Fruit fly (Drosophila melanogaster) whole organism, embryonic: ENCODE results near the gene cdi.
A peak's percentile ranks its signal among the peaks of the same experiment; 100 is the strongest.

ENCODE experiments used
- BtbVII ChIP-seq: fragments of 200-800 bp; sonication (Bioruptor generic); optimal IDR thresholded peaks from 3 replicates; lab custom pipeline; 2017; ENCODE audit warnings: missing biosample characterization, mild to moderate bottlenecking, missing genetic modification characterization
- CG10366 ChIP-seq: fragments of 200-800 bp; sonication (Bioruptor generic); IDR thresholded peaks from 2 replicates; pipeline ENCODE4 v1.3.6; 2022; ENCODE audit warnings: missing biosample characterization, missing genetic modification characterization
- CG10462 ChIP-seq: fragments of 200-800 bp; sonication (Bioruptor generic); optimal IDR thresholded peaks from 2 replicates; lab custom pipeline; 2016; ENCODE audit warnings: missing biosample characterization, missing genetic modification characterization
- CG12219 ChIP-seq: fragments of 200-800 bp; sonication (Bioruptor generic); optimal IDR thresholded peaks from 3 replicates; lab custom pipeline; 2018; ENCODE audit warnings: missing biosample characterization, mild to moderate bottlenecking, missing genetic modification characterization
- CG13123 ChIP-seq: fragments of 200-800 bp; sonication (Bioruptor generic); optimal IDR thresholded peaks from 2 replicates; lab custom pipeline; 2016; ENCODE audit warnings: missing biosample characterization, missing genetic modification characterization
- CG15269 ChIP-seq: fragments of 200-800 bp; sonication (Bioruptor generic); optimal IDR thresholded peaks from 2 replicates; lab custom pipeline; 2018; ENCODE audit warnings: missing biosample characterization, mild to moderate bottlenecking, missing genetic modification characterization, moderate library complexity
- CG15514 ChIP-seq: fragments of 200-800 bp; sonication (Bioruptor generic); optimal IDR thresholded peaks from 3 replicates; lab custom pipeline; 2017; ENCODE audit warnings: missing biosample characterization, missing genetic modification characterization, mild to moderate bottlenecking, moderate library complexity, missing genetic modification reagents
- CG16813 ChIP-seq: fragments of 200-800 bp; sonication (Bioruptor generic); IDR thresholded peaks from 3 replicates; pipeline ENCODE4 v1.3.6; 2022; ENCODE audit warnings: missing biosample characterization, missing genetic modification characterization; ENCODE audit not compliant: partially characterized antibody
- CG17612 ChIP-seq: fragments of 200-800 bp; sonication (Bioruptor generic); IDR thresholded peaks from 2 replicates; pipeline ENCODE4 v1.3.6; 2022; ENCODE audit warnings: missing biosample characterization, missing genetic modification characterization
- CG17829 ChIP-seq: fragments of 200-800 bp; optimal IDR thresholded peaks from 2 replicates; lab custom pipeline; 2019; ENCODE audit warnings: missing biosample characterization, mild to moderate bottlenecking, missing genetic modification characterization, moderate library complexity
- CG17912 ChIP-seq: fragments of 200-800 bp; sonication (Bioruptor generic); optimal IDR thresholded peaks from 2 replicates; lab custom pipeline; 2018; ENCODE audit warnings: missing biosample characterization, mild to moderate bottlenecking, missing genetic modification characterization
- CG2712 ChIP-seq: fragments of 200-800 bp; optimal IDR thresholded peaks from 3 replicates; lab custom pipeline; 2019; ENCODE audit warnings: missing biosample characterization, mild to moderate bottlenecking, missing genetic modification characterization, moderate library complexity
- CG3995 ChIP-seq: fragments of 200-800 bp; sonication (Bioruptor generic); optimal IDR thresholded peaks from 3 replicates; lab custom pipeline; 2016; ENCODE audit warnings: missing biosample characterization, missing genetic modification characterization
- CG7556 ChIP-seq: fragments of 200-800 bp; sonication (Bioruptor generic); optimal IDR thresholded peaks from 2 replicates; lab custom pipeline; 2017; ENCODE audit warnings: missing biosample characterization, mild to moderate bottlenecking, missing genetic modification characterization
- CG7987 ChIP-seq: fragments of 200-800 bp; sonication (Bioruptor generic); optimal IDR thresholded peaks from 2 replicates; lab custom pipeline; 2018; ENCODE audit warnings: missing biosample characterization, mild to moderate bottlenecking, missing genetic modification characterization, moderate library complexity
- CG8388 ChIP-seq: fragments of 200-800 bp; sonication (Bioruptor generic); optimal IDR thresholded peaks from 2 replicates; lab custom pipeline; 2019; ENCODE audit warnings: missing biosample characterization, mild to moderate bottlenecking, missing genetic modification characterization, moderate library complexity
- CG8944 ChIP-seq: fragments of 200-800 bp; sonication (Bioruptor generic); optimal IDR thresholded peaks from 3 replicates; lab custom pipeline; 2016; ENCODE audit warnings: missing biosample characterization, missing genetic modification characterization
- CG9609 ChIP-seq: fragments of 200-800 bp; sonication (Bioruptor generic); optimal IDR thresholded peaks from 3 replicates; lab custom pipeline; 2016; ENCODE audit warnings: missing biosample characterization, missing genetic modification characterization
- CHES-1-like ChIP-seq: fragments of 200-800 bp; sonication (Bioruptor generic); optimal IDR thresholded peaks from 2 replicates; lab custom pipeline; 2016; ENCODE audit warnings: missing biosample characterization, missing genetic modification characterization
- Fer2 ChIP-seq: fragments of 200-800 bp; sonication (Bioruptor generic); optimal IDR thresholded peaks from 2 replicates; lab custom pipeline; 2018; ENCODE audit warnings: missing biosample characterization, mild to moderate bottlenecking, missing genetic modification characterization, moderate library complexity
- H2.0 ChIP-seq: fragments of 200-800 bp; sonication (Bioruptor generic); IDR thresholded peaks from 2 replicates; pipeline ENCODE4 v1.3.6; 2022; ENCODE audit warnings: missing biosample characterization, missing genetic modification characterization
- HHEX ChIP-seq: fragments of 200-800 bp; sonication (Bioruptor generic); optimal IDR thresholded peaks from 3 replicates; lab custom pipeline; 2017; ENCODE audit warnings: missing biosample characterization, mild to moderate bottlenecking, missing genetic modification characterization, missing genetic modification reagents
- Hmx ChIP-seq: fragments of 200-800 bp; sonication (Bioruptor generic); optimal IDR thresholded peaks from 2 replicates; lab custom pipeline; 2016; ENCODE audit warnings: missing biosample characterization, missing genetic modification characterization
- Meics ChIP-seq: fragments of 200-800 bp; sonication (Bioruptor generic); optimal IDR thresholded peaks from 2 replicates; lab custom pipeline; 2017; ENCODE audit warnings: missing biosample characterization, mild to moderate bottlenecking, missing genetic modification characterization
- Mrtf ChIP-seq: fragments of 200-800 bp; sonication (Bioruptor generic); IDR thresholded peaks from 3 replicates; pipeline ENCODE4 v1.3.6; 2022; ENCODE audit warnings: missing biosample characterization, missing genetic modification characterization
- NFAT ChIP-seq: fragments of 200-800 bp; sonication (Bioruptor generic); IDR thresholded peaks from 2 replicates; pipeline ENCODE4 v1.3.6; 2022; ENCODE audit warnings: missing biosample characterization, missing genetic modification characterization
- Nf-YA ChIP-seq: fragments of 200-800 bp; sonication (Bioruptor generic); IDR thresholded peaks from 2 replicates; pipeline ENCODE4 v1.3.6; 2022; ENCODE audit warnings: missing biosample characterization, missing genetic modification characterization
- Opbp ChIP-seq: fragments of 200-800 bp; sonication (Bioruptor generic); IDR thresholded peaks from 3 replicates; pipeline ENCODE4 v1.3.6; 2022; ENCODE audit warnings: missing biosample characterization, missing genetic modification characterization; ENCODE audit not compliant: partially characterized antibody
- Rx ChIP-seq: fragments of 200-800 bp; sonication (Bioruptor generic); IDR thresholded peaks from 2 replicates; pipeline ENCODE4 v1.3.6; 2022; ENCODE audit warnings: missing biosample characterization, missing genetic modification characterization
- Six4 ChIP-seq: fragments of 200-800 bp; sonication (Bioruptor generic); optimal IDR thresholded peaks from 2 replicates; lab custom pipeline; 2016; ENCODE audit warnings: missing biosample characterization, missing genetic modification characterization
- Xbp1 ChIP-seq: fragments of 200-800 bp; sonication (Bioruptor generic); optimal IDR thresholded peaks from 3 replicates; lab custom pipeline; 2016; ENCODE audit warnings: missing biosample characterization, mild to moderate bottlenecking, missing genetic modification characterization
- ab ChIP-seq: fragments of 200-800 bp; sonication (Bioruptor generic); optimal IDR thresholded peaks from 2 replicates; lab custom pipeline; 2016; ENCODE audit warnings: missing biosample characterization, missing genetic modification characterization
- ara ChIP-seq: fragments of 200-800 bp; sonication (Bioruptor generic); IDR thresholded peaks from 2 replicates; pipeline ENCODE4 v1.3.6; 2022; ENCODE audit warnings: missing biosample characterization, missing genetic modification characterization
- emc ChIP-seq: fragments of 200-800 bp; sonication (Bioruptor generic); optimal IDR thresholded peaks from 2 replicates; lab custom pipeline; 2016; ENCODE audit warnings: missing biosample characterization, missing genetic modification characterization
- en ChIP-seq: fragments of 200-800 bp; sonication (Bioruptor generic); optimal IDR thresholded peaks from 2 replicates; lab custom pipeline; 2016; ENCODE audit warnings: missing biosample characterization, missing genetic modification characterization
- fd102C ChIP-seq: fragments of 200-800 bp; sonication (Bioruptor generic); optimal IDR thresholded peaks from 2 replicates; lab custom pipeline; 2018; ENCODE audit warnings: missing biosample characterization, mild to moderate bottlenecking, missing genetic modification characterization, moderate library complexity
- gce ChIP-seq: fragments of 200-800 bp; sonication (Bioruptor generic); IDR thresholded peaks from 3 replicates; pipeline ENCODE4 v1.3.6; 2022; ENCODE audit warnings: missing biosample characterization, missing genetic modification characterization
- gem ChIP-seq: fragments of 200-800 bp; sonication (Bioruptor generic); optimal IDR thresholded peaks from 2 replicates; lab custom pipeline; 2019; ENCODE audit warnings: missing biosample characterization, mild to moderate bottlenecking, missing genetic modification characterization, moderate library complexity
- jigr1 ChIP-seq: fragments of 200-800 bp; sonication (Bioruptor generic); IDR thresholded peaks from 3 replicates; pipeline ENCODE4 v1.3.6; 2022; ENCODE audit warnings: missing biosample characterization, missing genetic modification characterization
- knrl ChIP-seq: fragments of 200-800 bp; sonication (Bioruptor generic); IDR thresholded peaks from 3 replicates; pipeline ENCODE4 v1.3.6; 2022; ENCODE audit warnings: missing biosample characterization, missing genetic modification characterization; ENCODE audit not compliant: partially characterized antibody
- nerfin-1 ChIP-seq: fragments of 200-800 bp; sonication (Bioruptor generic); optimal IDR thresholded peaks from 3 replicates; lab custom pipeline; 2019; ENCODE audit warnings: missing biosample characterization, mild to moderate bottlenecking, missing genetic modification characterization, moderate library complexity
- nerfin-2 ChIP-seq: fragments of 200-800 bp; sonication (Bioruptor generic); IDR thresholded peaks from 2 replicates; pipeline ENCODE4 v1.3.6; 2022; ENCODE audit warnings: missing biosample characterization, missing genetic modification characterization; ENCODE audit not compliant: partially characterized antibody
- pros ChIP-seq: fragments of 200-800 bp; sonication (Bioruptor generic); optimal IDR thresholded peaks from 3 replicates; lab custom pipeline; 2019; ENCODE audit warnings: missing biosample characterization, mild to moderate bottlenecking, missing genetic modification characterization, moderate library complexity
- rib ChIP-seq: fragments of 200-800 bp; sonication (Bioruptor generic); IDR thresholded peaks from 2 replicates; pipeline ENCODE4 v1.3.6; 2022; ENCODE audit warnings: missing biosample characterization, missing genetic modification characterization
- run ChIP-seq: fragments of 200-800 bp; sonication (Bioruptor generic); optimal IDR thresholded peaks from 3 replicates; lab custom pipeline; 2018; ENCODE audit warnings: missing biosample characterization, mild to moderate bottlenecking, missing genetic modification characterization
- seq ChIP-seq: fragments of 200-800 bp; sonication (Bioruptor generic); IDR thresholded peaks from 2 replicates; pipeline ENCODE4 v1.3.6; 2022; ENCODE audit warnings: missing biosample characterization, missing genetic modification characterization
- sqz ChIP-seq: fragments of 200-800 bp; sonication (Bioruptor generic); optimal IDR thresholded peaks from 3 replicates; lab custom pipeline; 2018; ENCODE audit warnings: missing biosample characterization, mild to moderate bottlenecking, missing genetic modification characterization
- tap ChIP-seq: fragments of 200-800 bp; optimal IDR thresholded peaks from 3 replicates; lab custom pipeline; 2019; ENCODE audit warnings: missing biosample characterization, mild to moderate bottlenecking, missing genetic modification characterization, moderate library complexity
- usp ChIP-seq: fragments of >200 bp; optimal IDR thresholded peaks from 2 replicates; lab custom pipeline; 2017; ENCODE audit warnings: missing biosample characterization, missing genetic modification characterization
- wor ChIP-seq: fragments of 200-800 bp; sonication (Bioruptor generic); IDR thresholded peaks from 2 replicates; pipeline ENCODE4 v1.3.6; 2022; ENCODE audit warnings: missing biosample characterization, missing genetic modification characterization
- zfh1 ChIP-seq: fragments of 200-800 bp; sonication (Bioruptor generic); IDR thresholded peaks from 3 replicates; pipeline ENCODE4 v1.3.6; 2022; ENCODE audit warnings: missing biosample characterization, missing genetic modification characterization
- zfh2 ChIP-seq: fragments of 200-800 bp; sonication (Bioruptor generic); optimal IDR thresholded peaks from 2 replicates; lab custom pipeline; 2016; ENCODE audit warnings: missing biosample characterization, missing genetic modification characterization

The cdi gene

DNA sequence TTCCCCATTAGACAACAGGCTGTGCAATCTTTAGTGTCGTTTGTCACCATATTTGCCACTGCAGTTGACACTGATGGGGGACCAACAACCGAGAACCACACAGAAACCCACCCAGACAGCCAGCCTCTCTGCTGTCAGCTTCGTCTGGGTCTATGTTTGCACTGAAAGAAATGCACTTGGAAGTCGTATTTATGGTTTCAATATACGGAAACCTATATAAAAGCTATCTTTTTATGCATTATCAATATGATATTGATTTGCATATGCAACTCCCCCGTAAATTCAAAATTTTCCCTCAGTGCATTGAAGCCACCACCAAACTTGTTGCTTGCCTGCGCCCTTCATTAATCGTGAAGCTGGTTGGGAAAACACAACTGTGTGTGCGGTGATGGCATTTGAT, 19.9 kb downstream of the cdi start (continued):
- TF ChIP-seq run (tag; lab: Kevin White, UChicago), result no peak
- TF ChIP-seq CG8388 (GFP tag; lab: Kevin White, UChicago), result no peak
- TF ChIP-seq H2.0, result 0 out of 2 replicates have a peak, but pooled peaks have one; percentile 22
- TF ChIP-seq emc, result no peak
- TF ChIP-seq CG10366 (GFP tag; lab: Robert Waterston, UW), result peak; percentile 28; the same call in 1 of the 2 replicates
- TF ChIP-seq CG17829, result no peak
- TF ChIP-seq Nf-YA, result no peak
- TF ChIP-seq Mrtf, result no peak
- TF ChIP-seq CG12219 (GFP tag; lab: Kevin White, UChicago), result no peak
- TF ChIP-seq Meics (GFP tag; lab: Kevin White, UChicago), result no peak
- TF ChIP-seq Opbp, result no peak
- no peak for TF ChIP-seq CG10462 (GFP tag; lab: Kevin White, UChicago)
- TF ChIP-seq CG15269 (tag; lab: Kevin White, UChicago), result no peak
- TF ChIP-seq ara (GFP tag; lab: Robert Waterston, UW), result peak; percentile 53; the same call in 1 of the 2 replicates
- no peak for TF ChIP-seq rib (GFP tag; lab: Robert Waterston, UW)
- TF ChIP-seq CG17912 (GFP tag; lab: Kevin White, UChicago), result no peak
- TF ChIP-seq zfh2 (GFP tag; lab: Kevin White, UChicago), result no peak
- TF ChIP-seq CG8944 (GFP tag; lab: Kevin White, UChicago), result no peak
- TF ChIP-seq fd102C (GFP tag; lab: Kevin White, UChicago), result no peak
- TF ChIP-seq seq, result 0 out of 2 replicates have a peak, but pooled peaks have one; percentile 20
- TF ChIP-seq wor (GFP tag; lab: Robert Waterston, UW), result no peak
- TF ChIP-seq usp (GFP tag; lab: Kevin White, UChicago), result no peak
- 0 out of 3 replicates have a peak, but pooled peaks have one; percentile 22 for TF ChIP-seq gce (GFP tag; lab: Robert Waterston, UW)
- TF ChIP-seq Hmx (GFP tag; lab: Kevin White, UChicago), result no peak
- TF ChIP-seq CG16813, result no peak
- TF ChIP-seq pros (GFP tag; lab: Kevin White, UChicago), result no peak
- TF ChIP-seq CG2712 (tag; lab: Kevin White, UChicago), result peak; percentile 47
- no peak for TF ChIP-seq nerfin-1 (tag; lab: Kevin White, UChicago)
- peak; percentile 50; the same call in 1 of the 2 replicates for TF ChIP-seq Rx
- no peak for TF ChIP-seq ab (GFP tag; lab: Kevin White, UChicago)
- no peak for TF ChIP-seq tap (tag; lab: Kevin White, UChicago)
- no peak for TF ChIP-seq NFAT (GFP tag; lab: Robert Waterston, UW)
- TF ChIP-seq en (GFP tag; lab: Kevin White, UChicago), result no peak
- TF ChIP-seq sqz (GFP tag; lab: Kevin White, UChicago), result no peak
- TF ChIP-seq zfh1 (GFP tag; lab: Robert Waterston, UW), result 0 out of 3 replicates have a peak, but pooled peaks have one; percentile 33
- TF ChIP-seq CG13123 (GFP tag; lab: Kevin White, UChicago), result no peak
- no peak for TF ChIP-seq CHES-1-like
- no peak for TF ChIP-seq nerfin-2
- TF ChIP-seq gem (tag; lab: Kevin White, UChicago), result peak; percentile 12
- TF ChIP-seq CG15514, result no peak
- no peak for TF ChIP-seq CG7987 (GFP tag; lab: Kevin White, UChicago)
- TF ChIP-seq Fer2 (tag; lab: Kevin White, UChicago), result no peak
- no peak for TF ChIP-seq HHEX (GFP tag; lab: Kevin White, UChicago)
- TF ChIP-seq BtbVII, result no peak
- no peak for TF ChIP-seq knrl (GFP tag; lab: Robert Waterston, UW)
- no peak for TF ChIP-seq jigr1 (GFP tag; lab: Robert Waterston, UW)
- TF ChIP-seq CG9609, result no peak
- no peak for TF ChIP-seq Six4 (GFP tag; lab: Kevin White, UChicago)
- no peak for TF ChIP-seq CG7556 (GFP tag; lab: Kevin White, UChicago)
- no peak for TF ChIP-seq CG17612 (GFP tag; lab: Robert Waterston, UW)
- no peak for TF ChIP-seq CG3995
- TF ChIP-seq Xbp1 (GFP tag; lab: Kevin White, UChicago), result peak; percentile 19
